Fruit fly (Drosophila melanogaster): ENCODE data around the gene CG5162.
A peak's percentile ranks its signal among the peaks of the same experiment; 100 is the strongest.

The CG5162 gene

DNA sequence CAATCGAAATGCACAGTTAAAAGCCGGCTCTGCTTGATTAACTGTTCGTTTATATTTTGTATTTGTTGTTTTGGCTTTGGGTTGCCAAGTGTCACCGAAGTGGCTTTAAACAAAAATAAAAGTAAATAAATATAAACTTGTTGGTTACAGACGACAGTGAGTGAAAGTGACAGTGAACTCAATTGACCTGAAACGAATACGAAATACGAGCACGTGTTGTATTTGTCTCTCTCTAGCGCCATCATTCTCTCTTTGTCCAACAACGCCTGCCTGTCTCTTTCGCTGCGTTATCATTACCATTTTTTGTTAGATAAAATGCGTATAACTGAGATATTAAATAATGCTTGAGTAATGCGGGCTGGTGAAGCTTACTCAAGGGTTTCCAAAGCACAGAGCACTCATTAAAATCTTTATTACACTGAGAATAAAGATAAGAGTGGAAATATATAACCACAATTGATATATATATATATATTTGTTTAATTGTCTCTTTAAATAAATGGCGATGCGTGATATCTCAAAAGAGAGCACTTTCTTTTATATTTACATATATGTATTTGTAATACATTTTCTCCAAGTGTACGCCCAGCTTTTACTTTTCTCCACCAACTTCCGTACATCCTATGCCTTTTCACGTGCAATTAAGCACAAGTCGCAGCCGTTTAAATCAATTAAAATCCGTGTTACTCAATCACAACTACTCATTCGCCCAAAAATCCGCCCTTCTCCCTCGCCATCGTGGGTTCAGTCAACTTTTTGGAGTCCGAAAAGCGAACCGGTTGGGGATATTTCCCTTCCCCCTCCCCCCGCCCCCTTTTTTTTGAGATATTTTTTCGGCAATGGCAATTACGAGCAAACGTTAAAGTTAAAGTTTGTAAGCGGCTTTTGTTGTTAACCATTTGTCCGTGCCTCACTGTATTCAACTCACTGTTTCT, 33.6 kb upstream of the CG5162 start (continued):
- peak; percentile 4 for TF ChIP-seq CG15601 (tag; optimal IDR thresholded peaks at IDR 0.05)
- TF ChIP-seq da (GFP tag; optimal IDR thresholded peaks at IDR 0.05): no peak
- peak; percentile 51; the same call in 1 of the 3 replicates for TF ChIP-seq CG11695 (GFP tag; IDR thresholded peaks at IDR 0.05)
- TF ChIP-seq CG13296 (GFP tag; optimal IDR thresholded peaks at IDR 0.05): no peak
- TF ChIP-seq CG10267 (tag; optimal IDR thresholded peaks at IDR 0.05): peak; percentile 3
- TF ChIP-seq nmo (GFP tag; optimal IDR thresholded peaks at IDR 0.05): peak; percentile 34
- TF ChIP-seq Dip2 (GFP tag; IDR thresholded peaks at IDR 0.05): no peak
- peak; percentile 60 for TF ChIP-seq CG10321 (GFP tag; IDR thresholded peaks at IDR 0.05)
- TF ChIP-seq YL-1 (GFP tag; optimal IDR thresholded peaks at IDR 0.05): no peak
- TF ChIP-seq CG4707 (GFP tag; optimal IDR thresholded peaks at IDR 0.05): no peak
- TF ChIP-seq Chrac-16 (GFP tag; optimal IDR thresholded peaks at IDR 0.05): no peak
- TF ChIP-seq CG2712 (tag; optimal IDR thresholded peaks at IDR 0.05): peak; percentile 57
- no peak for TF ChIP-seq NC2β (GFP tag; optimal IDR thresholded peaks at IDR 0.05)
- TF ChIP-seq org-1 (GFP tag; optimal IDR thresholded peaks at IDR 0.05): no peak
- no peak for TF ChIP-seq Drgx (GFP tag; IDR thresholded peaks at IDR 0.05)
- no peak for TF ChIP-seq exex (tag; optimal IDR thresholded peaks at IDR 0.05)
- TF ChIP-seq gfzf (GFP tag; optimal IDR thresholded peaks at IDR 0.05): no peak
- no peak for TF ChIP-seq HmgZ (tag; optimal IDR thresholded peaks at IDR 0.05)
- no peak for TF ChIP-seq crp (GFP tag; optimal IDR thresholded peaks at IDR 0.05)
- no peak for TF ChIP-seq Fer1 (GFP tag; optimal IDR thresholded peaks at IDR 0.05)
- TF ChIP-seq CG13775 (GFP tag; optimal IDR thresholded peaks at IDR 0.05): peak; percentile 1
- TF ChIP-seq HLH4C (GFP tag; IDR thresholded peaks at IDR 0.05; ENCODE audit: partially characterized antibody): no peak
- TF ChIP-seq Neu2 (GFP tag; optimal IDR thresholded peaks at IDR 0.05; ENCODE audit: borderline replicate concordance): no peak
- peak; percentile 43 for TF ChIP-seq gcm (GFP tag; optimal IDR thresholded peaks at IDR 0.05)
- no peak for TF ChIP-seq cwo (GFP tag; optimal IDR thresholded peaks at IDR 0.05)
- peak; percentile 55 for TF ChIP-seq CG17359 (tag; optimal IDR thresholded peaks at IDR 0.05)
- no peak for TF ChIP-seq CG12104 (GFP tag; optimal IDR thresholded peaks at IDR 0.05)
- TF ChIP-seq chm (GFP tag; IDR thresholded peaks at IDR 0.05): no peak
- TF ChIP-seq cato (GFP tag; optimal IDR thresholded peaks at IDR 0.05; ENCODE audit: borderline replicate concordance): no peak
- TF ChIP-seq CG3281 (GFP tag; optimal IDR thresholded peaks at IDR 0.05): peak; percentile 12
- no peak for TF ChIP-seq CG15011 (GFP tag; optimal IDR thresholded peaks at IDR 0.05)
- no peak for TF ChIP-seq bcd (GFP tag; optimal IDR thresholded peaks at IDR 0.05)
- no peak for TF ChIP-seq mld (GFP tag; IDR thresholded peaks at IDR 0.05; ENCODE audit: partially characterized antibody)
- no peak for TF ChIP-seq B-H2 (GFP tag; optimal IDR thresholded peaks at IDR 0.05)
- no peak for TF ChIP-seq sug (tag; optimal IDR thresholded peaks at IDR 0.05)
- no peak for TF ChIP-seq stwl (tag; optimal IDR thresholded peaks at IDR 0.05)
- TF ChIP-seq Blimp-1 (GFP tag; optimal IDR thresholded peaks at IDR 0.05): peak; percentile 92
- TF ChIP-seq CG12299 (tag; optimal IDR thresholded peaks at IDR 0.05): no peak
- peak; percentile 23 for TF ChIP-seq CG12391 (tag; optimal IDR thresholded peaks at IDR 0.05)
- TF ChIP-seq Sry-β (GFP tag; optimal IDR thresholded peaks at IDR 0.05): no peak
- TF ChIP-seq Nf-YA (GFP tag; IDR thresholded peaks at IDR 0.05): no peak
- no peak for TF ChIP-seq ab (GFP tag; optimal IDR thresholded peaks at IDR 0.05)
- TF ChIP-seq CG10209 (GFP tag; optimal IDR thresholded peaks at IDR 0.05): peak; percentile 8
- TF ChIP-seq Dbx (GFP tag; IDR thresholded peaks at IDR 0.05): no peak
- TF ChIP-seq CG2116 (GFP tag; optimal IDR thresholded peaks at IDR 0.05): no peak
- TF ChIP-seq CG10565 (GFP tag; optimal IDR thresholded peaks at IDR 0.05): no peak
- no peak for TF ChIP-seq Tbp (GFP tag; optimal IDR thresholded peaks at IDR 0.05)
- no peak for TF ChIP-seq twi (tag; optimal IDR thresholded peaks at IDR 0.05)
